Fruit fly (Drosophila melanogaster): ENCODE results near the gene CG11843.
A peak's percentile ranks its signal among the peaks of the same experiment; 100 is the strongest.

The CG11843 gene

DNA sequence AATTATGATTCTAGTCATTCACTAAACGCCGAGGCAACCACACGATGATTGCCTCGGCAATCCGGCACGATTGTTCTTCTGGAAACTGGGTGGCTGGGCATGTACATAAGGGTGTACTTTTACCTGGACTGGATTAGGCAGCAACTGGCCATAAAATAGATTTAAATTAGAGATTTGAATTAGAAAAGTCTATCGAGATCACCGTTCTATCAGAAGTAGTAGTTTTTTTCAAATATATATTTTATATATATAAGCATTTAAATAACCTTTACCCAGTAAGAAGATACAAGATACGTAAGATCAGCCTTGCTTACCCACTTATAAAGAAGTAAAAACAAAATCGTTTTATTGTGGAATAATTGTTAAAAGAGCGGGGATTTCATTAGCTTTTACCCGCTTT lies at the start of gene CG11843:
CG11843 (plus strand) TSS at position 301 of the 400 bp plus-strand sequence.
- no peak for TF ChIP-seq Myc (optimal IDR thresholded peaks at IDR 0.05)
- TF ChIP-seq Sp1 (GFP tag; optimal IDR thresholded peaks at IDR 0.05) = no peak
- TF ChIP-seq Vsx2 (GFP tag; optimal IDR thresholded peaks at IDR 0.05; ENCODE audit: partially characterized antibody) = no peak
- no peak for TF ChIP-seq Abd-B (GFP tag; optimal IDR thresholded peaks at IDR 0.05)
- no peak for TF ChIP-seq usp (GFP tag; optimal IDR thresholded peaks at IDR 0.05)
- TF ChIP-seq psq (GFP tag; optimal IDR thresholded peaks at IDR 0.05) = no peak

- TF ChIP-seq CrebA (GFP tag; optimal IDR thresholded peaks at IDR 0.05; ENCODE audit: borderline replicate concordance) (no peak), Abd-B (GFP tag; optimal IDR thresholded peaks at IDR 0.05) (no peak), h (GFP tag; optimal IDR thresholded peaks at IDR 0.05) (peak; percentile 35), Hr78 (GFP tag; optimal IDR thresholded peaks at IDR 0.05) (no peak), foxo (GFP tag; optimal IDR thresholded peaks at IDR 0.05) (peak in 1 of 2 experiments; percentile 5), rgr (GFP tag; optimal IDR thresholded peaks at IDR 0.05) (peak; percentile 1), ey (GFP tag; optimal IDR thresholded peaks at IDR 0.05) (no peak), HLH106 (tag; optimal IDR thresholded peaks at IDR 0.05) (peak; percentile 7), fru (GFP tag; optimal IDR thresholded peaks at IDR 0.05) (peak; percentile 24), Jra (GFP tag; optimal IDR thresholded peaks at IDR 0.05) (no peak)
Measured at dm6 chr3R:29004884-29005621, 49.1 kb upstream of the CG11843 start.

DNA sequence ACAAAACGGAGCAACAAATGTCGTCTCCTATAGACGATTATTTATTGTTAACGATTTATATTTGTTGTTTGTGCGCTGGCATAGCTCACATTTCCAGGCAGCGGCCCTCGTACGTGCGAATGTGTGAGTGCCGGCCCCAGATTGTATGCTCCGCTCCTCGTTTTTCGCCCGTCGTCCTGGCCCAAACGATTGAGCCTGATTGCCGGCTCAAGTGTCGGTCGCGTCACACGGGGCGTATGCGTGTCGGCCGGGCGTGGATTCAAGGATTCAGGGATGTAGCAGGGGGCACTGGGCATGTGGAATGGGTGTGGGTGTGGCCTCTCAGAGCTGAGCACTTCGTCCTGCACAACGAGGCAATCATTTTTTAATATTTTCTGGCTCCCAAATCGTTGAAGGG lies 48.5 kb upstream of the CG11843 start:
- no peak for TF ChIP-seq sv (GFP tag; optimal IDR thresholded peaks at IDR 0.05)
- no peak for TF ChIP-seq dl (GFP tag; optimal IDR thresholded peaks at IDR 0.05; ENCODE audit: insufficient read depth in 1 of 2, partially characterized antibody in 2 of 2)
- TF ChIP-seq Vsx2 (GFP tag; optimal IDR thresholded peaks at IDR 0.05; ENCODE audit: partially characterized antibody) = no peak
- no peak for TF ChIP-seq dsf (GFP tag; optimal IDR thresholded peaks at IDR 0.05; ENCODE audit: borderline replicate concordance)
- no peak for TF ChIP-seq brk (GFP tag; optimal IDR thresholded peaks at IDR 0.05)
- no peak for TF ChIP-seq br (GFP tag; optimal IDR thresholded peaks at IDR 0.05)
- no peak for TF ChIP-seq usp (GFP tag; optimal IDR thresholded peaks at IDR 0.05)
- no peak for TF ChIP-seq CrebA (GFP tag; optimal IDR thresholded peaks at IDR 0.05; ENCODE audit: borderline replicate concordance)
- TF ChIP-seq Mio (GFP tag; optimal IDR thresholded peaks at IDR 0.05) = no peak
- no peak for TF ChIP-seq h (GFP tag; optimal IDR thresholded peaks at IDR 0.05)
- no peak for TF ChIP-seq Dif (GFP tag; optimal IDR thresholded peaks at IDR 0.05; ENCODE audit: partially characterized antibody)

DNA sequence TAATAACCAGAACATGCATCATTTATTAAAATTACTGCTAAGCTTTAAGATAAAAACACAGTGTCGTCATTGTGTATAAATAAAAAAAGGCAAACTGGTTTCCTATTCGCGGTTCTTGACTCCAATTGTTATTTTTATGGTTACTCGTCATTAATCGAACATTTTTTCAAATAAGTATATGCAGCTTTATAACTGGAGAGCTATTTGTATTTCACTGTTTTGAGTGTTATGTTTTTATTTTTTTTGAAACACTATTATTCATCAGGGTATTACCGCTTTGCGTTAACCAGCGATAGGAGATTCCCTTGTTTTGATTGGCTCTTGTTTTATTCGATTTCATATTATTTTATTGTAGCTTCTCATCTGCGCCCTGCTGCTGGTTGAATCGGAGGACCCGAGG lies 43.0 kb upstream of the CG11843 start:
- no peak for TF ChIP-seq fru (GFP tag; optimal IDR thresholded peaks at IDR 0.05)
- TF ChIP-seq pan (optimal IDR thresholded peaks at IDR 0.05) = no peak
- no peak for TF ChIP-seq br (GFP tag; optimal IDR thresholded peaks at IDR 0.05)
- no peak for TF ChIP-seq foxo (GFP tag; optimal IDR thresholded peaks at IDR 0.05)
- TF ChIP-seq h (GFP tag; optimal IDR thresholded peaks at IDR 0.05) = no peak
- no peak for TF ChIP-seq Abd-B (GFP tag; optimal IDR thresholded peaks at IDR 0.05)
- TF ChIP-seq CG32264 (GFP tag; optimal IDR thresholded peaks at IDR 0.05) = no peak
- TF ChIP-seq ey (GFP tag; optimal IDR thresholded peaks at IDR 0.05) = no peak
- no peak for TF ChIP-seq lola (GFP tag; optimal IDR thresholded peaks at IDR 0.05)

DNA sequence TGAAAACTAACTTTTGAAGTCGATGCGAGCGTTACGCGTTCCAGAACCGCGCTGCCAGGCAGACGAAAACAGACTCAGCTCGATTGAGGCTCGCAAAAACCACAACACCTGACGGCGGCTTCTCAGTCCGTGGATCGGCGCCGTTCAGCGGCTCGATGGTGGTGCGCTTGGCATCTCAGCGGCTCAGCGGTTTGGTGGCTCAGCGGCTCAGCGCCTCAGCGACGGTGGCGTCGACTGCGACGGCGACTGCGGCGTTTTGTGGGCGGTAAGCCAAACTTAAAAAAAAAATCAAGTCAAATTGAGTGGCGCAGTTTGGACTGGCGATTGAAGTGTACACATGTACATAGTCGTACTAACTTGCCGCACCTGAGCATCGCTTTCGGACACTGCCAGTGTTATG lies 33.8 kb upstream of the CG11843 start, which contains the start of gene wat:
wat (minus strand) TSS at position 41 of the 400 bp plus-strand sequence.
- TF ChIP-seq Hnf4 (GFP tag; optimal IDR thresholded peaks at IDR 0.05) (no peak), dl (GFP tag; optimal IDR thresholded peaks at IDR 0.05; ENCODE audit: insufficient read depth in 1 of 2, partially characterized antibody in 2 of 2) (no peak), Vsx2 (GFP tag; optimal IDR thresholded peaks at IDR 0.05; ENCODE audit: partially characterized antibody) (no peak), Mio (GFP tag; optimal IDR thresholded peaks at IDR 0.05) (no peak), Dif (GFP tag; optimal IDR thresholded peaks at IDR 0.05; ENCODE audit: partially characterized antibody) (no peak)

DNA sequence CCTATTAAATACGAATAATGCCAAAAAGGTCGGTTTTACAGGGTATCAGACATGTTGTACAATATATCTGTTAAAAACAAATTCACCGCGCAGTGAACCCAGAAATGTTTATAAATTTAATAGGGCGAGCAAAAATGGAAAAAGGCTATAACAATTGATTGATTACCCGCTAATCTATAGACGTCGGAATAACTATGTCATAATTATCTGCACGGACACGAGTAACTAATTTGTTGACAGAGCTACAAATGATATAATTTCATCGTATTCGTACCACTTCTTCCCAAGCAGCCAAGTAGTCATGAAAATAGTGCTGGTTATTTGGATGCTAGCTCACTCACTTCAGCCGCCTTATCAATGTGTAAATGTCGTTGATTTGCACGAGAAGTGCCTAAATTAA lies 29.5 kb upstream of the CG11843 start, which contains the start of gene CG14518:
CG14518 (plus strand) TSS at position 301 of the 400 bp plus-strand sequence.
- TF ChIP-seq Rel (GFP tag; optimal IDR thresholded peaks at IDR 0.05) = no peak
- TF ChIP-seq Rel (tag; optimal IDR thresholded peaks at IDR 0.05) = no peak
- TF ChIP-seq fru (GFP tag; optimal IDR thresholded peaks at IDR 0.05) = no peak
- TF ChIP-seq dl (GFP tag; optimal IDR thresholded peaks at IDR 0.05; ENCODE audit: insufficient read depth in 1 of 2, partially characterized antibody in 2 of 2) = no peak

Measured in whole organism, wandering third instar larva.